Fruit fly (Drosophila melanogaster): Measurements from ENCODE around the gene Pde1c.

The Pde1c gene

dm6 chr2L:11813665-11814087, 114.7 kb downstream of the Pde1c start, which contains the start of gene CycY:
CycY (minus strand) TSS chr2L:11813780.
- TF ChIP-seq ERR (GFP tag; optimal IDR thresholded peaks at IDR 0.05) = no peak
- TF ChIP-seq knrl (GFP tag; IDR thresholded peaks at IDR 0.05; ENCODE audit: partially characterized antibody) = peak; percentile 65
- peak; percentile 8 for TF ChIP-seq unpg (GFP tag; optimal IDR thresholded peaks at IDR 0.05)
- peak; percentile 19 for TF ChIP-seq CG4424 (GFP tag; optimal IDR thresholded peaks at IDR 0.05)
- peak; percentile 2 for TF ChIP-seq CG17359 (tag; optimal IDR thresholded peaks at IDR 0.05)
- TF ChIP-seq CG32767 (GFP tag; IDR thresholded peaks at IDR 0.05) = no peak
- peak; percentile 38; the same call in 1 of the 2 replicates for TF ChIP-seq CG31441 (GFP tag; IDR thresholded peaks at IDR 0.05)
- TF ChIP-seq insv (GFP tag; optimal IDR thresholded peaks at IDR 0.05) = no peak
- TF ChIP-seq D19A (tag; optimal IDR thresholded peaks at IDR 0.05) = no peak
- no peak for TF ChIP-seq CG7556 (GFP tag; optimal IDR thresholded peaks at IDR 0.05)
- TF ChIP-seq hbn (GFP tag; IDR thresholded peaks at IDR 0.05; ENCODE audit: partially characterized antibody) = peak; percentile 66
- TF ChIP-seq gsb (GFP tag; IDR thresholded peaks at IDR 0.05) = no peak
- no peak for TF ChIP-seq CG31365 (tag; optimal IDR thresholded peaks at IDR 0.05)
- TF ChIP-seq fu2 (GFP tag; optimal IDR thresholded peaks at IDR 0.05) = no peak
- peak; percentile 27 for TF ChIP-seq CG9727 (GFP tag; optimal IDR thresholded peaks at IDR 0.05)
- TF ChIP-seq CG1529 (GFP tag; optimal IDR thresholded peaks at IDR 0.05) = no peak
- TF ChIP-seq emc (GFP tag; optimal IDR thresholded peaks at IDR 0.05) = no peak
- peak; percentile 4 for TF ChIP-seq Sin3A (optimal IDR thresholded peaks at IDR 0.05)
- no peak for TF ChIP-seq Hr51 (GFP tag; optimal IDR thresholded peaks at IDR 0.05)
- TF ChIP-seq CG32772 (GFP tag; IDR thresholded peaks at IDR 0.05) = no peak
- no peak for TF ChIP-seq CG10431 (GFP tag; optimal IDR thresholded peaks at IDR 0.05)
- TF ChIP-seq CG13775 (GFP tag; optimal IDR thresholded peaks at IDR 0.05) = peak; percentile 21
- peak; percentile 35 for TF ChIP-seq CG15601 (tag; optimal IDR thresholded peaks at IDR 0.05)
- no peak for TF ChIP-seq yki (optimal IDR thresholded peaks at IDR 0.05)
- TF ChIP-seq CG18619 (GFP tag; optimal IDR thresholded peaks at IDR 0.05) = no peak
- peak; percentile 39 for TF ChIP-seq CG15514 (GFP tag; optimal IDR thresholded peaks at IDR 0.05)
- TF ChIP-seq Xrp1 (GFP tag; IDR thresholded peaks at IDR 0.05) = 0 out of 2 replicates have a peak, but pooled peaks have one; percentile 5
- TF ChIP-seq abd-A (tag; optimal IDR thresholded peaks at IDR 0.05) = no peak
- no peak for TF ChIP-seq jigr1 (GFP tag; IDR thresholded peaks at IDR 0.05)
- TF ChIP-seq ato (GFP tag; IDR thresholded peaks at IDR 0.05; ENCODE audit: partially characterized antibody) = 0 out of 2 replicates have a peak, but pooled peaks have one; percentile 35
- peak; percentile 50 for TF ChIP-seq phol (tag; optimal IDR thresholded peaks at IDR 0.05)
- TF ChIP-seq salm (tag; optimal IDR thresholded peaks at IDR 0.05) = no peak
- peak; percentile 80 for TF ChIP-seq sens (GFP tag)
- TF ChIP-seq Max (GFP tag; optimal IDR thresholded peaks at IDR 0.05) = peak; percentile 36
- no peak for TF ChIP-seq CG15269 (tag; optimal IDR thresholded peaks at IDR 0.05)
- TF ChIP-seq Nf-YB (GFP tag; optimal IDR thresholded peaks at IDR 0.05) = no peak
- TF ChIP-seq Doc2 (GFP tag; IDR thresholded peaks at IDR 0.05) = no peak
- no peak for TF ChIP-seq Hmx (GFP tag; optimal IDR thresholded peaks at IDR 0.05)
- 0 out of 2 replicates have a peak, but pooled peaks have one; percentile 46 for TF ChIP-seq nerfin-2 (GFP tag; IDR thresholded peaks at IDR 0.05; ENCODE audit: partially characterized antibody)
- no peak for TF ChIP-seq CG12942 (GFP tag; optimal IDR thresholded peaks at IDR 0.05)
- no peak for TF ChIP-seq prd (optimal IDR thresholded peaks at IDR 0.05)
- 0 out of 3 replicates have a peak, but pooled peaks have one; percentile 20 for TF ChIP-seq prd (GFP tag; IDR thresholded peaks at IDR 0.05)
- no peak for TF ChIP-seq shn (GFP tag; optimal IDR thresholded peaks at IDR 0.05)
- TF ChIP-seq CG10267 (tag; optimal IDR thresholded peaks at IDR 0.05) = peak; percentile 73
- no peak for TF ChIP-seq vvl (GFP tag; IDR thresholded peaks at IDR 0.05)
- TF ChIP-seq dmrt99B (tag; optimal IDR thresholded peaks at IDR 0.05) = no peak
- peak; percentile 15 for TF ChIP-seq CG15696 (tag; optimal IDR thresholded peaks at IDR 0.05)
- TF ChIP-seq tio (GFP tag; optimal IDR thresholded peaks at IDR 0.05) = no peak
- TF ChIP-seq vnd (GFP tag; IDR thresholded peaks at IDR 0.05; ENCODE audit: partially characterized antibody) = peak; percentile 41; the same call in 1 of the 3 replicates
- TF ChIP-seq dpn (GFP tag; optimal IDR thresholded peaks at IDR 0.05) = peak in 1 of 2 experiments; percentile 10
- TF ChIP-seq wdn (GFP tag; IDR thresholded peaks at IDR 0.05) = no peak
